Fruit fly (Drosophila melanogaster) whole organism, embryonic: ENCODE results near the gene Rrp5.

Experiments
- Atf6 ChIP-seq: fragments of 200-800 bp; sonication (Bioruptor generic); IDR thresholded peaks from 2 replicates; pipeline ENCODE4 v1.3.6; 2022; ENCODE audit warnings: missing biosample characterization, missing genetic modification characterization
- Awh ChIP-seq: fragments of 200-800 bp; sonication (Bioruptor generic); IDR thresholded peaks from 2 replicates; pipeline ENCODE4, ENCODE4 v1.3.6; 2022; ENCODE audit warnings: missing biosample characterization, missing genetic modification characterization
- BtbVII ChIP-seq: fragments of 200-800 bp; sonication (Bioruptor generic); optimal IDR thresholded peaks from 3 replicates; lab custom pipeline; 2017; ENCODE audit warnings: missing biosample characterization, mild to moderate bottlenecking, missing genetic modification characterization
- CG10543 ChIP-seq: fragments of 200-800 bp; sonication (Bioruptor generic); optimal IDR thresholded peaks from 3 replicates; lab custom pipeline; 2017; ENCODE audit warnings: missing biosample characterization, mild to moderate bottlenecking, missing genetic modification characterization, moderate library complexity
- CG12769 ChIP-seq: fragments of 200-800 bp; sonication (Bioruptor generic); optimal IDR thresholded peaks from 2 replicates; lab custom pipeline; 2019; ENCODE audit warnings: missing biosample characterization, mild to moderate bottlenecking, missing genetic modification characterization, moderate library complexity
- CG14441 ChIP-seq: fragments of 200-800 bp; sonication (Bioruptor generic); IDR thresholded peaks from 2 replicates; pipeline ENCODE4 v1.3.6; 2022; ENCODE audit warnings: missing biosample characterization, missing genetic modification characterization
- CG1647 ChIP-seq: fragments of 200-800 bp; sonication (Bioruptor generic); optimal IDR thresholded peaks from 3 replicates; lab custom pipeline; 2016; ENCODE audit warnings: missing biosample characterization, missing genetic modification characterization
- CG1832 ChIP-seq: fragments of 200-800 bp; sonication (Bioruptor generic); optimal IDR thresholded peaks from 2 replicates; lab custom pipeline; 2017; ENCODE audit warnings: missing biosample characterization, mild to moderate bottlenecking, missing genetic modification characterization, inconsistent platforms
- CG18599 ChIP-seq: fragments of 200-800 bp; sonication (Bioruptor generic); optimal IDR thresholded peaks from 3 replicates; lab custom pipeline; 2017; ENCODE audit warnings: missing biosample characterization, missing genetic modification characterization, mild to moderate bottlenecking, moderate library complexity, missing genetic modification reagents
- CG2199 ChIP-seq: fragments of 200-800 bp; sonication (Bioruptor generic); IDR thresholded peaks from 3 replicates; pipeline ENCODE4 v1.3.6; 2022; ENCODE audit warnings: missing biosample characterization, missing genetic modification characterization
- CG3281 ChIP-seq: fragments of 200-800 bp; sonication (Bioruptor generic); optimal IDR thresholded peaks from 3 replicates; lab custom pipeline; 2017; ENCODE audit warnings: missing biosample characterization, mild to moderate bottlenecking, missing genetic modification characterization
- CG34422 ChIP-seq: fragments of 200-800 bp; sonication (Bioruptor generic); IDR thresholded peaks from 3 replicates; pipeline ENCODE4 v1.3.6; 2022; ENCODE audit warnings: missing biosample characterization, missing genetic modification characterization
- CG5180 ChIP-seq: fragments of 200-800 bp; sonication (Bioruptor generic); optimal IDR thresholded peaks from 3 replicates; lab custom pipeline; 2017; ENCODE audit warnings: missing biosample characterization, missing genetic modification characterization, mild to moderate bottlenecking, moderate library complexity, missing genetic modification reagents
- CG6175 ChIP-seq: fragments of 200-800 bp; sonication (Bioruptor generic); IDR thresholded peaks from 3 replicates; pipeline ENCODE4 v1.3.6; 2022; ENCODE audit warnings: missing biosample characterization, missing genetic modification characterization
- CG6765 ChIP-seq: fragments of 200-800 bp; sonication (Bioruptor generic); optimal IDR thresholded peaks from 3 replicates; lab custom pipeline; 2017; ENCODE audit warnings: missing biosample characterization, mild to moderate bottlenecking, missing genetic modification characterization
- CG6813 ChIP-seq: fragments of 200-800 bp; sonication (Bioruptor generic); optimal IDR thresholded peaks from 2 replicates; lab custom pipeline; 2017; ENCODE audit warnings: missing biosample characterization, missing genetic modification characterization, mild to moderate bottlenecking, moderate library complexity, missing genetic modification reagents
- CG6854 ChIP-seq: fragments of 200-800 bp; sonication (Bioruptor generic); optimal IDR thresholded peaks from 3 replicates; lab custom pipeline; 2017; ENCODE audit warnings: missing biosample characterization, mild to moderate bottlenecking, missing genetic modification characterization
- CG8478 ChIP-seq: fragments of >200 bp; optimal IDR thresholded peaks from 2 replicates; lab custom pipeline; 2018
- CG9797 ChIP-seq: fragments of 200-800 bp; sonication (Bioruptor generic); optimal IDR thresholded peaks from 3 replicates; lab custom pipeline; 2018; ENCODE audit warnings: missing biosample characterization, mild to moderate bottlenecking, missing genetic modification characterization
- Chrac-16 ChIP-seq: fragments of 200-800 bp; sonication (Bioruptor generic); optimal IDR thresholded peaks from 3 replicates; lab custom pipeline; 2016; ENCODE audit warnings: missing biosample characterization, missing genetic modification characterization
- CkIIα-i1 ChIP-seq: fragments of 200-800 bp; sonication (Bioruptor generic); IDR thresholded peaks from 2 replicates; pipeline ENCODE4 v1.3.6; 2022; ENCODE audit warnings: missing biosample characterization, missing genetic modification characterization
- CrebB ChIP-seq: fragments of 200-800 bp; sonication (Bioruptor generic); optimal IDR thresholded peaks from 3 replicates; lab custom pipeline; 2018; ENCODE audit warnings: missing biosample characterization, mild to moderate bottlenecking, missing genetic modification characterization
- D ChIP-seq, 2 experiments: fragments of 200-800 bp in 1 of 2; fragments of >200 bp in 1 of 2; sonication (Bioruptor generic) in 1 of 2; optimal IDR thresholded peaks; 2 replicates in 1 of 2; 3 replicates in 1 of 2; lab custom pipeline; 2017; ENCODE audit warnings: mild to moderate bottlenecking in 1 of 2, missing biosample characterization in 1 of 2, missing genetic modification characterization in 1 of 2, missing genetic modification reagents in 1 of 2
- Dip2 ChIP-seq: fragments of 200-800 bp; sonication (Bioruptor generic); IDR thresholded peaks from 2 replicates; pipeline ENCODE4 v1.3.6; 2022; ENCODE audit warnings: missing biosample characterization, missing genetic modification characterization
- Drgx ChIP-seq: fragments of 200-800 bp; sonication (Bioruptor generic); IDR thresholded peaks from 2 replicates; pipeline ENCODE4 v1.3.6; 2022; ENCODE audit warnings: missing biosample characterization, missing genetic modification characterization
- ERR ChIP-seq: fragments of 200-800 bp; sonication (Bioruptor generic); optimal IDR thresholded peaks from 2 replicates; lab custom pipeline; 2016; ENCODE audit warnings: missing biosample characterization, missing genetic modification characterization
- HLHmδ ChIP-seq: fragments of 200-800 bp; sonication (Bioruptor generic); optimal IDR thresholded peaks from 2 replicates; lab custom pipeline; 2018; ENCODE audit warnings: missing biosample characterization, mild to moderate bottlenecking, missing genetic modification characterization, moderate library complexity
- Jarid2 ChIP-seq: fragments of 200-800 bp; sonication (Bioruptor generic); optimal IDR thresholded peaks from 3 replicates; lab custom pipeline; 2017; ENCODE audit warnings: mild to moderate bottlenecking, missing biosample characterization, missing genetic modification reagents, missing genetic modification characterization
- Max ChIP-seq: fragments of 200-800 bp; sonication (Bioruptor generic); optimal IDR thresholded peaks from 2 replicates; lab custom pipeline; 2016; ENCODE audit warnings: missing biosample characterization, mild to moderate bottlenecking, missing genetic modification characterization
- Rfx ChIP-seq: fragments of 200-800 bp; sonication (Bioruptor generic); IDR thresholded peaks from 2 replicates; pipeline ENCODE4 v1.3.6; 2022; ENCODE audit warnings: missing biosample characterization, missing genetic modification characterization
- Sox100B ChIP-seq: fragments of 200-800 bp; sonication (Bioruptor generic); optimal IDR thresholded peaks from 3 replicates; lab custom pipeline; 2018; ENCODE audit warnings: missing biosample characterization, mild to moderate bottlenecking, missing genetic modification characterization
- Sox102F ChIP-seq: fragments of 200-800 bp; sonication (Bioruptor generic); optimal IDR thresholded peaks from 2 replicates; lab custom pipeline; 2018; ENCODE audit warnings: missing biosample characterization, mild to moderate bottlenecking, missing genetic modification characterization, moderate library complexity
- ap ChIP-seq: fragments of 200-800 bp; sonication (Bioruptor generic); IDR thresholded peaks from 2 replicates; pipeline ENCODE4 v1.3.6; 2022; ENCODE audit warnings: missing biosample characterization, missing genetic modification characterization
- bbx ChIP-seq: fragments of 200-800 bp; sonication (Bioruptor generic); IDR thresholded peaks from 2 replicates; pipeline ENCODE4 v1.3.6; 2022; ENCODE audit warnings: missing biosample characterization, missing genetic modification characterization; ENCODE audit not compliant: partially characterized antibody
- btn ChIP-seq: fragments of 200-800 bp; sonication (Bioruptor generic); optimal IDR thresholded peaks from 2 replicates; lab custom pipeline; 2016; ENCODE audit warnings: missing biosample characterization, missing genetic modification characterization
- crol ChIP-seq: fragments of 200-800 bp; sonication (Bioruptor generic); IDR thresholded peaks from 2 replicates; pipeline ENCODE4 v1.3.6; 2022; ENCODE audit warnings: missing biosample characterization, missing genetic modification characterization
- dmrt99B ChIP-seq: fragments of 200-800 bp; sonication (Bioruptor generic); optimal IDR thresholded peaks from 2 replicates; lab custom pipeline; 2018; ENCODE audit warnings: missing biosample characterization, mild to moderate bottlenecking, missing genetic modification characterization, moderate library complexity
- dysf ChIP-seq: fragments of 200-800 bp; sonication (Bioruptor generic); IDR thresholded peaks from 3 replicates; pipeline ENCODE4 v1.3.6; 2022; ENCODE audit warnings: missing biosample characterization, missing genetic modification characterization
- ftz-f1 ChIP-seq: fragments of 200-800 bp; sonication (Bioruptor generic); optimal IDR thresholded peaks from 2 replicates; lab custom pipeline; 2016; ENCODE audit warnings: missing biosample characterization, missing genetic modification characterization
- gcm ChIP-seq: fragments of 200-800 bp; sonication (Bioruptor generic); optimal IDR thresholded peaks from 2 replicates; lab custom pipeline; 2019; ENCODE audit warnings: missing biosample characterization, mild to moderate bottlenecking, missing genetic modification characterization, moderate library complexity
- h ChIP-seq: fragments of >200 bp; optimal IDR thresholded peaks from 2 replicates; lab custom pipeline; 2017
- her ChIP-seq: fragments of 200-800 bp; sonication (Bioruptor generic); optimal IDR thresholded peaks from 2 replicates; lab custom pipeline; 2016; ENCODE audit warnings: missing biosample characterization, missing genetic modification characterization
- hth ChIP-seq: fragments of >200 bp; optimal IDR thresholded peaks from 2 replicates; lab custom pipeline; 2017; ENCODE audit warnings: inconsistent platforms
- inv ChIP-seq: fragments of 200-800 bp; sonication (Bioruptor generic); IDR thresholded peaks from 2 replicates; pipeline ENCODE4 v1.3.6; 2022; ENCODE audit warnings: missing biosample characterization, missing genetic modification characterization; ENCODE audit not compliant: partially characterized antibody
- jumu ChIP-seq: fragments of 200-800 bp; sonication (Bioruptor generic); optimal IDR thresholded peaks from 3 replicates; lab custom pipeline; 2016; ENCODE audit warnings: missing biosample characterization, missing genetic modification characterization
- kni ChIP-seq: fragments of 200-800 bp; sonication (Bioruptor generic); optimal IDR thresholded peaks from 3 replicates; lab custom pipeline; 2017; ENCODE audit warnings: mild to moderate bottlenecking, missing biosample characterization, missing genetic modification reagents, missing genetic modification characterization
- mirr ChIP-seq: fragments of 200-800 bp; sonication (Bioruptor generic); optimal IDR thresholded peaks from 3 replicates; lab custom pipeline; 2018; ENCODE audit warnings: missing biosample characterization, mild to moderate bottlenecking, missing genetic modification characterization
- mld ChIP-seq: fragments of 200-800 bp; sonication (Bioruptor generic); IDR thresholded peaks from 3 replicates; pipeline ENCODE4 v1.3.6; 2022; ENCODE audit warnings: missing biosample characterization, missing genetic modification characterization; ENCODE audit not compliant: partially characterized antibody
- shn ChIP-seq: fragments of 200-800 bp; sonication (Bioruptor generic); optimal IDR thresholded peaks from 3 replicates; lab custom pipeline; 2016; ENCODE audit warnings: missing biosample characterization, missing genetic modification characterization
- sug ChIP-seq: fragments of 200-800 bp; optimal IDR thresholded peaks from 2 replicates; lab custom pipeline; 2019; ENCODE audit warnings: missing biosample characterization, mild to moderate bottlenecking, missing genetic modification characterization, moderate library complexity
- yki ChIP-seq: fragments of >200 bp; optimal IDR thresholded peaks from 3 replicates; lab custom pipeline; 2018

Gene Rrp5

DNA sequence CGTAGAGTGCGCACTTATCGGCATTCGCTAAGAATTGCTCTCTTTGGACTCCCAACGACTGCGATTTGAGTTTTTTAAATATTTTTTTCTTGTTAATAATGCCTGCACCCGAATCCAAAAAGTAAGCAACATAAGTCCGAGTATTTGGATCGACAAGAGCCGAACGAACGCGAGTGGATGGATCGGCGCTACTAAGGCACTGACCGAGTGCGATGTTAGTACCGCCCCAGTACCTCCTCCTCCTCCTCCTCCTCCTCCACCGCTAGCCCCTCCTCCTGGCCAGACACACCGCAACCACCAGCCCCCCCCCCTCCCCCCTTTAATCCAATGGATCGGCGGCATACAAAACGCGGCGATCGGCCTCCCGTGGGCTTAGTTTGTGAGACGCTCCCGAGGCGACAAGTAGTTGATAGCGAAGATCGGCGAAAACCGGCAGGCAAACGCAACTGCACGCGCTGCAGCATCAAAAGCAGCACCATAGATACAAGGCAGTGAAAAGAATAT lies 49.5 kb downstream of the Rrp5 start, which contains the start of gene CG6356 (continued):
- TF ChIP-seq CG9797 (GFP tag; lab: Kevin White, UChicago) (no peak), her (GFP tag; lab: Kevin White, UChicago) (no peak), kni (GFP tag; lab: Kevin White, UChicago) (peak; percentile 49), mirr (peak; percentile 5), CG2199 (GFP tag; lab: Robert Waterston, UW) (peak; percentile 65; the same call in 1 of the 3 replicates), CG14441 (GFP tag; lab: Robert Waterston, UW) (no peak), CG3281 (GFP tag; lab: Kevin White, UChicago) (no peak), Awh (GFP tag; lab: Robert Waterston, UW) (no peak), CkIIα-i1 (GFP tag; lab: Robert Waterston, UW) (no peak), Jarid2 (GFP tag; lab: Kevin White, UChicago) (peak; percentile 57), yki (lab: Kevin White, UChicago) (no peak), CG6813 (GFP tag; lab: Kevin White, UChicago) (no peak), bbx (GFP tag; lab: Robert Waterston, UW) (no peak), D (optimal IDR thresholded peaks at IDR 0.05; lab: Kevin White, UChicago) (no peak), D (GFP tag; optimal IDR thresholded peaks at IDR 0.05; lab: Kevin White, UChicago) (no peak), Max (GFP tag; lab: Kevin White, UChicago) (no peak), ftz-f1 (no peak), Chrac-16 (GFP tag; lab: Kevin White, UChicago) (no peak), Sox100B (no peak), HLHmδ (GFP tag; lab: Kevin White, UChicago) (peak; percentile 35), btn (GFP tag; lab: Kevin White, UChicago) (no peak), CG1832 (peak; percentile 16), sug (tag; lab: Kevin White, UChicago) (peak; percentile 58), CG5180 (peak; percentile 29), CG6765 (GFP tag; lab: Kevin White, UChicago) (no peak), BtbVII (GFP tag; lab: Kevin White, UChicago) (no peak), jumu (GFP tag; lab: Kevin White, UChicago) (no peak), mld (GFP tag; lab: Robert Waterston, UW) (no peak), dysf (GFP tag; lab: Robert Waterston, UW) (no peak), ERR (GFP tag; lab: Kevin White, UChicago) (no peak), CG12769 (tag; lab: Kevin White, UChicago) (peak; percentile 70), Sox102F (GFP tag; lab: Kevin White, UChicago) (no peak), Dip2 (GFP tag; lab: Robert Waterston, UW) (no peak), CG18599 (peak; percentile 5), CG10543 (GFP tag; lab: Kevin White, UChicago) (peak; percentile 87), crol (GFP tag; lab: Robert Waterston, UW) (peak; percentile 99), CG1647 (GFP tag; lab: Kevin White, UChicago) (no peak), CG6175 (GFP tag; lab: Robert Waterston, UW) (0 out of 3 replicates have a peak, but pooled peaks have one; percentile 23), h (lab: Kevin White, UChicago) (no peak), hth (lab: Kevin White, UChicago) (no peak), shn (GFP tag; lab: Kevin White, UChicago) (no peak), dmrt99B (tag; lab: Kevin White, UChicago) (no peak), ap (GFP tag; lab: Robert Waterston, UW) (no peak), gcm (GFP tag; lab: Kevin White, UChicago) (no peak), Drgx (GFP tag; lab: Robert Waterston, UW) (peak; percentile 54), CG6854 (GFP tag; lab: Kevin White, UChicago) (no peak), Atf6 (GFP tag; lab: Robert Waterston, UW) (no peak), CG34422 (GFP tag; lab: Robert Waterston, UW) (peak; percentile 64; the same call in 1 of the 3 replicates), Rfx (peak; percentile 37), CrebB (no peak), CG8478 (lab: Kevin White, UChicago) (no peak), inv (GFP tag; lab: Robert Waterston, UW) (0 out of 2 replicates have a peak, but pooled peaks have one; percentile 16)
